Worm (Caenorhabditis elegans): ENCODE measurements around the gene cept-2.

cept-2 gene

ce11 chrV:14354258-14354877 lies 6.8 kb downstream of the cept-2 start, which contains the start of gene Y49A3A.3 (continued):
- peak; percentile 91 for TF ChIP-seq nhr-102 (tag; optimal IDR thresholded peaks at IDR 0.05)
- peak; percentile 37 for TF ChIP-seq duxl-1 (tag; optimal IDR thresholded peaks at IDR 0.05; ENCODE audit: poor library complexity)
- TF ChIP-seq lin-29 (GFP tag; IDR thresholded peaks at IDR 0.05): no peak
- TF ChIP-seq lin-39 (tag; optimal IDR thresholded peaks at IDR 0.05): no peak
- TF ChIP-seq nhr-77 (tag; optimal IDR thresholded peaks at IDR 0.05): no peak

- TF ChIP-seq daf-16 (GFP tag; optimal IDR thresholded peaks at IDR 0.05): no peak
- peak; percentile 20 for TF ChIP-seq daf-16 (tag; optimal IDR thresholded peaks at IDR 0.05)
- TF ChIP-seq hlh-11 (tag; optimal IDR thresholded peaks at IDR 0.05): peak; percentile 66
- peak in 1 of 2 experiments; percentile 25 for TF ChIP-seq hif-1 (tag; optimal IDR thresholded peaks at IDR 0.05)
- TF ChIP-seq dpl-1 (GFP tag; optimal IDR thresholded peaks at IDR 0.05): peak; percentile 97
- no peak for TF ChIP-seq ztf-11 (tag; optimal IDR thresholded peaks at IDR 0.05)
- peak; percentile 34 for TF ChIP-seq nhr-11 (tag; optimal IDR thresholded peaks at IDR 0.05)
- TF ChIP-seq nhr-28 (tag; optimal IDR thresholded peaks at IDR 0.05): peak; percentile 51
- TF ChIP-seq nhr-111 (GFP tag; optimal IDR thresholded peaks at IDR 0.05): no peak
- TF ChIP-seq mep-1 (tag; optimal IDR thresholded peaks at IDR 0.05): peak; percentile 86
- TF ChIP-seq lim-7 (GFP tag; IDR thresholded peaks at IDR 0.05): no peak
- peak; percentile 41 for TF ChIP-seq unc-130 (GFP tag; optimal IDR thresholded peaks at IDR 0.05)
- TF ChIP-seq gei-8 (GFP tag; optimal IDR thresholded peaks at IDR 0.05): no peak
- TF ChIP-seq duxl-1 (tag; optimal IDR thresholded peaks at IDR 0.05; ENCODE audit: poor library complexity): peak; percentile 61
- TF ChIP-seq dve-1 (tag; optimal IDR thresholded peaks at IDR 0.05; ENCODE audit: insufficient read depth): peak; percentile 85
- TF ChIP-seq spr-1 (tag; optimal IDR thresholded peaks at IDR 0.05): peak; percentile 66
- peak; percentile 53 for TF ChIP-seq ztf-7 (tag; optimal IDR thresholded peaks at IDR 0.05)
- no peak for TF ChIP-seq saeg-2 (GFP tag; IDR thresholded peaks at IDR 0.05)
- no peak for TF ChIP-seq Y5F2A.4 (GFP tag; optimal IDR thresholded peaks at IDR 0.05)
- peak; percentile 70 for TF ChIP-seq T26A8.4 (GFP tag; IDR thresholded peaks at IDR 0.05)
- peak; percentile 25 for TF ChIP-seq nhr-25 (tag; optimal IDR thresholded peaks at IDR 0.05; ENCODE audit: borderline replicate concordance, insufficient read depth)
- peak; percentile 55; the same call in 1 of the 2 replicates for TF ChIP-seq dmd-6 (GFP tag; IDR thresholded peaks at IDR 0.05)
- TF ChIP-seq jun-1 (tag; optimal IDR thresholded peaks at IDR 0.05): peak; percentile 54
- TF ChIP-seq mes-2 (tag; optimal IDR thresholded peaks at IDR 0.05; ENCODE audit: poor library complexity, severe bottlenecking): peak; percentile 93
- TF ChIP-seq fkh-10 (GFP tag; optimal IDR thresholded peaks at IDR 0.05): peak; percentile 69
- TF ChIP-seq spr-3 (GFP tag; optimal IDR thresholded peaks at IDR 0.05): peak; percentile 17
- TF ChIP-seq egl-43 (GFP tag; IDR thresholded peaks at IDR 0.05): no peak
- peak; percentile 31 for TF ChIP-seq aha-1 (tag)
- TF ChIP-seq nhr-41 (GFP tag; IDR thresholded peaks at IDR 0.05): no peak
- TF ChIP-seq snpc-1.2 (GFP tag; IDR thresholded peaks at IDR 0.05): no peak
- TF ChIP-seq F49E8.2 (tag; optimal IDR thresholded peaks at IDR 0.05; ENCODE audit: borderline replicate concordance): peak; percentile 1
- TF ChIP-seq lin-39 (tag; optimal IDR thresholded peaks at IDR 0.05): no peak
- peak in 1 of 2 experiments; percentile 20 for TF ChIP-seq mdl-1 (tag; optimal IDR thresholded peaks at IDR 0.05)
- no peak for TF ChIP-seq F44E2.7 (GFP tag; IDR thresholded peaks at IDR 0.05)
- peak; percentile 96 for TF ChIP-seq nhr-6 (tag; optimal IDR thresholded peaks at IDR 0.05)
- TF ChIP-seq lin-38 (GFP tag; IDR thresholded peaks at IDR 0.05): peak; percentile 84
- TF ChIP-seq hlh-30 (tag; optimal IDR thresholded peaks at IDR 0.05; ENCODE audit: insufficient read depth): peak; percentile 52
- TF ChIP-seq ctbp-1 (GFP tag; IDR thresholded peaks at IDR 0.05): no peak; the same call in 1 of the 2 replicates
- peak; percentile 49; the same call in 1 of the 2 replicates for TF ChIP-seq pha-4 (GFP tag; IDR thresholded peaks at IDR 0.05)
- TF ChIP-seq pha-4 (tag; optimal IDR thresholded peaks at IDR 0.05): peak; percentile 72
- TF ChIP-seq madf-9 (GFP tag; conservative IDR thresholded peaks at IDR 0.05): peak; percentile 43; the same call in 1 of the 2 replicates
- no peak for TF ChIP-seq pqm-1 (tag; optimal IDR thresholded peaks at IDR 0.05)
- peak; percentile 38 for TF ChIP-seq zip-2 (tag; optimal IDR thresholded peaks at IDR 0.05)
- TF ChIP-seq nhr-77 (tag; optimal IDR thresholded peaks at IDR 0.05): peak; percentile 54
Observed at ce11 chrV:14355738-14356368, 8.3 kb downstream of the cept-2 start, which contains the start of gene cyn-1. Gene cyn-1 (plus strand): TSS chrV:14356076.
